Fruit fly (Drosophila melanogaster) whole organism, embryonic: ENCODE results near the gene CG43350.
A peak's percentile ranks its signal among the peaks of the same experiment; 100 is the strongest.

ENCODE experiments used
- CG4854 ChIP-seq: fragments of 200-800 bp; sonication (Bioruptor generic); optimal IDR thresholded peaks from 2 replicates; lab custom pipeline; 2016; ENCODE audit warnings: missing biosample characterization, missing genetic modification characterization, inconsistent platforms
- CG7271 ChIP-seq: fragments of 200-800 bp; sonication (Bioruptor generic); optimal IDR thresholded peaks from 2 replicates; lab custom pipeline; 2018; ENCODE audit warnings: missing biosample characterization, mild to moderate bottlenecking, missing genetic modification characterization, moderate library complexity
- CG8359 ChIP-seq: fragments of 200-800 bp; sonication (Bioruptor generic); optimal IDR thresholded peaks from 2 replicates; lab custom pipeline; 2017; ENCODE audit warnings: missing biosample characterization, mild to moderate bottlenecking, missing genetic modification characterization, borderline replicate concordance
- croc ChIP-seq: fragments of 200-800 bp; sonication (Bioruptor generic); conservative IDR thresholded peaks from 3 replicates; pipeline ENCODE4 v1.3.6; 2022; ENCODE audit warnings: missing biosample characterization, missing genetic modification characterization
- exex ChIP-seq: fragments of 200-800 bp; sonication (Bioruptor generic); optimal IDR thresholded peaks from 4 replicates; lab custom pipeline; 2018; ENCODE audit warnings: missing biosample characterization, mild to moderate bottlenecking, missing genetic modification characterization, moderate library complexity
- gsb-n ChIP-seq: fragments of 200-800 bp; sonication (Bioruptor generic); optimal IDR thresholded peaks from 3 replicates; lab custom pipeline; 2018; ENCODE audit warnings: missing biosample characterization, mild to moderate bottlenecking, missing genetic modification characterization
- jigr1 ChIP-seq: fragments of 200-800 bp; sonication (Bioruptor generic); IDR thresholded peaks from 3 replicates; pipeline ENCODE4 v1.3.6; 2022; ENCODE audit warnings: missing biosample characterization, missing genetic modification characterization
- lab ChIP-seq: fragments of 200-800 bp; sonication (Bioruptor generic); optimal IDR thresholded peaks from 3 replicates; lab custom pipeline; 2017; ENCODE audit warnings: missing biosample characterization, missing genetic modification characterization, mild to moderate bottlenecking, moderate library complexity, missing genetic modification reagents
- mirr ChIP-seq: fragments of 200-800 bp; sonication (Bioruptor generic); optimal IDR thresholded peaks from 3 replicates; lab custom pipeline; 2018; ENCODE audit warnings: missing biosample characterization, mild to moderate bottlenecking, missing genetic modification characterization
- pfk ChIP-seq: fragments of 200-800 bp; sonication (Bioruptor generic); optimal IDR thresholded peaks from 2 replicates; lab custom pipeline; 2018; ENCODE audit warnings: missing biosample characterization, mild to moderate bottlenecking, missing genetic modification characterization, moderate library complexity
- sens ChIP-seq: fragments of 200-800 bp; sonication (Bioruptor generic); peaks from one replicate; lab custom pipeline; 2016; ENCODE audit warnings: missing biosample characterization, missing genetic modification characterization
- shn ChIP-seq: fragments of 200-800 bp; sonication (Bioruptor generic); optimal IDR thresholded peaks from 3 replicates; lab custom pipeline; 2016; ENCODE audit warnings: missing biosample characterization, missing genetic modification characterization
- tio ChIP-seq: fragments of 200-800 bp; sonication (Bioruptor generic); optimal IDR thresholded peaks from 2 replicates; lab custom pipeline; 2017; ENCODE audit warnings: missing biosample characterization, missing genetic modification characterization, inconsistent platforms

Gene CG43350

DNA sequence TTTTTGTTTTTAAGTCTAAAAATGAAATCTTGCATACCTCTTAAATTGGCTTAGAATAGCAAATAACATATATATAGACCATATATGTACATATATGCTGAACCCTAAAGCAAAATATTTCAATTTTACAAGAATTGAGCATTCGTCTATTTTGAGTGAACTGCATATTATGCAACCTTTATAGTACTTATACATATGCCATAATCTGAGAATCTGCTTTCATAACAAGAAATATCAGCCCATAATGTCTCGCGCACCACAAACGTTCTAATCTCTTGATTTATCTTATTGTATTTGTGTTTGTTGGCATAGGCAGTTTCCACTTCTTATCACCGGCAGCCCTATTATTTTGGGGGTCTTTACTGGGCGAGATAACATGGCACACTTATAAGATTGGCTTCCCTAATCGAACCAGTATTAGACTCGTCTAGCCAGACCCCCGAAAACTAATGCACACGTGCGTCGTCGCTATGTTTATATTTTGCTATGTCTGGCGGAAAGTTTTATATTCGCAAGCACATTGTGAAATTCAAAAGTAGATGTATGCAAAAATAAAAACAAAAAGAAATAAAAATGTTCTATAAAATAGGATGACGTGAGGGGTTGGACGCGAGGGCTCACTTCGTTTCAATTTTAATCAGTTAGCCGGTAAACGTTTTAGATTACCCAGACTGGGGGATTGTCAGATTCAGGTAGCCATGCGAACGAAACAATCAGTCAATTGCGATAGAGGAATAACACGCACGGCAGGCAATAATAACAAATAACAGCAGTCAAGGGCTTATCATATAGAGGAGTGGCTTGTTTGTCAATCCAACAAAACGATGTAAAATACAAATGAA, 39.8 kb downstream of the CG43350 start (continued):
- no peak for TF ChIP-seq croc (GFP tag; lab: Robert Waterston, UW)
- TF ChIP-seq jigr1 (GFP tag; lab: Robert Waterston, UW), result no peak
- TF ChIP-seq exex (tag; lab: Kevin White, UChicago), result peak; percentile 97
- TF ChIP-seq CG7271 (tag; lab: Kevin White, UChicago), result no peak
- TF ChIP-seq shn (GFP tag; lab: Kevin White, UChicago), result no peak
- peak; percentile 2 for TF ChIP-seq lab (GFP tag; lab: Kevin White, UChicago)
- peak; percentile 28 for TF ChIP-seq sens (GFP tag; lab: Kevin White, UChicago)
- TF ChIP-seq mirr (GFP tag; lab: Kevin White, UChicago), result peak; percentile 95

DNA sequence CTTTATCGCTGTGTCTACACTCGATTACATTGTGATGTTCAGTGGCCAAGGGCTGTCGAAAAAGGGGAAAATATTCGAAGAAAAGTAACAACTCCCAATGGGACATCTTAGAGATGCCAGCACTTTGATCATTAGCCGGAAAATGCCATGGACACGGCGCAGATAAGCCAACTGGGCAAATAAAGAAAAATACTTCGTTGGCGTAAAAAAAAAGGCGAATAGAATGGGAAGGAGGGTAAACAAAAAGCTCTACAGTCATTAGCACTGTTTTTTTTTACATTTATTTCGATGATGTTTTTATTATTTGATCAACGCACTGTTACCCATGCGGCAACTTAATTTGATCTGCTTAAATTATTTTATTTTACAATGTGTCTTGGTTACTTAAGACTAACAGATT, 43.9 kb downstream of the CG43350 start:
- peak; percentile 94 for TF ChIP-seq CG8359 (GFP tag; lab: Kevin White, UChicago)
- TF ChIP-seq, all 482 proteins: peak for 1; not testable (repeated sequence) for 481

DNA sequence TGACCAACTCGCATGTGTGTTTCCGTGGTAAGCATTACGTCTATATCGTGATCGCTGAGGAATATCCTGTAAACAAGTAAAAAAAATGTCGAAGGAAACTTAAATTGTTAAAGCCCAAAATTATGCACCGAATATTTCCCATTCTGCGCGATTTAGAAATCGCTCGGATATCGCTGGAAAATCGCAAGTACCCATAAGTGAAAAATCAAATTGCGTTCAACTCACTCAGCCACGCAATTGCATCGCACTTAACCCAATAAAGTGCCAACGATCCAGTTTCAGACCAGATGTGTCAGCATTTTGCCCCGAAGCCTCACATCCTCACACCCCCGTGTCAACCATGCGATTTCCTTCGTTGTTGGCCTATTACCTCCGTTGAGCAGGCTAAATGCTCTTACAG, 47.0 kb downstream of the CG43350 start:
- TF ChIP-seq CG8359 (GFP tag; lab: Kevin White, UChicago), result peak; percentile 99
- TF ChIP-seq pfk, result no peak

DNA sequence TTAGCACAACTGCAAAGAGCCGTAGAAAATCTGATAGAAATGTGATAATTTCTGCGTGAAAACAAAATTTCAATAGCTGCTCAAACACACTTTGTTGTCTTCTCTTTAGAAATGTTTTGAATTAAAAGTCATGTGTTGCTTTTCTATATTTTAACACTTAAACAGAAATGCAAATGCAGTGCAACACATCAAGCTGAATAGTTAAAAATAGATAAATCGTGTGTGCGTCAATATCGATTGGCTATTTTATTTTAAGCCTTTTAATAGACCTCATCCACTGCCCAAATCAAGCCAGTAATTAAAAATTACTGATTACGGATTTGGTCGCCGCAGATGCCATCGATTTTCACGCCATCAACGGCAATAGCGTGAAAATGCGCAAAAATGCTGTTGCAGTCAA, 48.5 kb downstream of the CG43350 start, which contains the start of gene CG4438:
CG4438 (minus strand) TSS at position 101 of the 400 bp plus-strand sequence.
- TF ChIP-seq tio (GFP tag; lab: Kevin White, UChicago), result no peak
- no peak for TF ChIP-seq gsb-n (tag; lab: Kevin White, UChicago)
- no peak for TF ChIP-seq CG4854
